Worm (Caenorhabditis elegans) whole organism, L2 larva: ENCODE data around the gene afmd-1.

Experiments used
- C34F6.9 ChIP-seq: fragments of 150-350 bp; optimal IDR thresholded peaks from 2 replicates; lab custom pipeline; 2014; ENCODE audit warnings: missing biosample characterization, missing genetic modification characterization
- Y55F3AM.14 ChIP-seq: fragments of 200-800 bp; sonication (Bioruptor generic); optimal IDR thresholded peaks from 2 replicates; lab custom pipeline; 2018; ENCODE audit warnings: mild to moderate bottlenecking, missing genetic modification characterization, missing compliant biosample characterization
- alr-1 ChIP-seq: fragments of 150-350 bp; optimal IDR thresholded peaks from 2 replicates; lab custom pipeline; 2014; ENCODE audit warnings: missing biosample characterization, missing genetic modification characterization
- aly-2 ChIP-seq: fragments of 150-350 bp; optimal IDR thresholded peaks from 2 replicates; lab custom pipeline; 2014; ENCODE audit warnings: missing biosample characterization, missing genetic modification characterization
- blmp-1 ChIP-seq: sonication (generic microtip); optimal IDR thresholded peaks from 2 replicates; lab custom pipeline; 2017; ENCODE audit warnings: missing genetic modification characterization, mild to moderate bottlenecking, missing compliant biosample characterization, antibody characterized with exemption, moderate library complexity; ENCODE audit not compliant: insufficient read depth
- ceh-16 ChIP-seq: fragments of 150-350 bp; optimal IDR thresholded peaks from 2 replicates; lab custom pipeline; 2014; ENCODE audit warnings: missing biosample characterization, missing genetic modification characterization
- ceh-82 ChIP-seq: fragments of 150-350 bp; optimal IDR thresholded peaks from 2 replicates; lab custom pipeline; 2014; ENCODE audit warnings: missing biosample characterization, missing genetic modification characterization
- crh-2 ChIP-seq: sonication (generic microtip); optimal IDR thresholded peaks from 2 replicates; lab custom pipeline; 2017; ENCODE audit warnings: missing biosample characterization, missing genetic modification characterization
- dmd-4 ChIP-seq: sonication (generic microtip); optimal IDR thresholded peaks from 2 replicates; lab custom pipeline; 2017; ENCODE audit warnings: missing biosample characterization, missing genetic modification characterization
- egl-27 ChIP-seq: sonication (generic microtip); optimal IDR thresholded peaks from 3 replicates; lab custom pipeline; 2017; ENCODE audit warnings: missing biosample characterization, missing genetic modification reagents, missing genetic modification characterization
- elt-1 ChIP-seq: fragments of 150-350 bp; optimal IDR thresholded peaks from 2 replicates; lab custom pipeline; 2014; ENCODE audit warnings: missing biosample characterization, missing genetic modification characterization
- elt-3 ChIP-seq: sonication (generic microtip); optimal IDR thresholded peaks from 2 replicates; lab custom pipeline; 2017; ENCODE audit warnings: missing biosample characterization, missing genetic modification characterization
- fos-1 ChIP-seq: fragments of 150-350 bp; optimal IDR thresholded peaks from 2 replicates; lab custom pipeline; 2014; ENCODE audit warnings: missing biosample characterization, missing genetic modification characterization
- gmeb-1 ChIP-seq: fragments of 150-350 bp; optimal IDR thresholded peaks from 2 replicates; lab custom pipeline; 2014; ENCODE audit warnings: missing biosample characterization, missing genetic modification characterization
- lin-13 ChIP-seq: fragments of 150-350 bp; optimal IDR thresholded peaks from 2 replicates; lab custom pipeline; 2014; ENCODE audit warnings: missing biosample characterization, missing genetic modification reagents, missing genetic modification characterization
- lsy-2 ChIP-seq, 2 experiments: fragments of 150-350 bp in 1 of 2; sonication (generic microtip) in 1 of 2; optimal IDR thresholded peaks; 2 replicates each; lab custom pipeline; 2014 to 2017; ENCODE audit warnings: missing biosample characterization in 2 of 2, missing genetic modification characterization in 2 of 2
- mbf-1 ChIP-seq: sonication (generic microtip); optimal IDR thresholded peaks from 2 replicates; lab custom pipeline; 2017; ENCODE audit warnings: missing biosample characterization, missing genetic modification characterization
- mdl-1 ChIP-seq, 2 experiments: fragments of 150-350 bp in 1 of 2; sonication (generic microtip) in 1 of 2; optimal IDR thresholded peaks; 2 replicates each; lab custom pipeline; 2017; ENCODE audit warnings: missing biosample characterization in 2 of 2, missing genetic modification characterization in 2 of 2
- nhr-12 ChIP-seq: fragments of 150-350 bp; optimal IDR thresholded peaks from 2 replicates; lab custom pipeline; 2014; ENCODE audit warnings: missing biosample characterization, missing genetic modification characterization
- nhr-129 ChIP-seq: fragments of 150-350 bp; optimal IDR thresholded peaks from 2 replicates; lab custom pipeline; 2014; ENCODE audit warnings: missing biosample characterization, missing genetic modification characterization
- nhr-21 ChIP-seq: fragments of 150-350 bp; optimal IDR thresholded peaks from 2 replicates; lab custom pipeline; 2014; ENCODE audit warnings: missing biosample characterization, missing genetic modification characterization
- nhr-23 ChIP-seq: fragments of 150-350 bp; optimal IDR thresholded peaks from 2 replicates; lab custom pipeline; 2014; ENCODE audit warnings: missing biosample characterization, missing genetic modification reagents, missing genetic modification characterization
- nhr-237 ChIP-seq: fragments of 150-350 bp; optimal IDR thresholded peaks from 2 replicates; lab custom pipeline; 2014; ENCODE audit warnings: missing biosample characterization, missing genetic modification characterization
- nhr-6 ChIP-seq: fragments of 150-350 bp; optimal IDR thresholded peaks from 2 replicates; lab custom pipeline; 2014; ENCODE audit warnings: missing biosample characterization, missing genetic modification characterization
- nhr-77 ChIP-seq: fragments of 150-350 bp; optimal IDR thresholded peaks from 2 replicates; lab custom pipeline; 2014; ENCODE audit warnings: missing biosample characterization, missing genetic modification characterization
- sem-4 ChIP-seq: fragments of 150-350 bp; optimal IDR thresholded peaks from 2 replicates; lab custom pipeline; 2014; ENCODE audit warnings: missing biosample characterization, missing genetic modification reagents, missing genetic modification characterization
- skn-1 ChIP-seq: sonication (generic microtip); optimal IDR thresholded peaks from 2 replicates; lab custom pipeline; 2017; ENCODE audit warnings: missing biosample characterization, missing genetic modification characterization
- sma-3 ChIP-seq: sonication (generic microtip); optimal IDR thresholded peaks from 2 replicates; lab custom pipeline; 2016; ENCODE audit warnings: missing genetic modification reagents, missing genetic modification characterization, missing compliant biosample characterization
- snpc-4 ChIP-seq: fragments of 150-350 bp; optimal IDR thresholded peaks from 2 replicates; lab custom pipeline; 2014; ENCODE audit warnings: missing biosample characterization, missing genetic modification characterization
- unc-55 ChIP-seq: fragments of 150-350 bp; sonication (generic microtip); optimal IDR thresholded peaks from 3 replicates; lab custom pipeline; 2014; ENCODE audit warnings: missing biosample characterization, missing genetic modification reagents, missing genetic modification characterization
- unc-62 ChIP-seq: fragments of 150-350 bp; optimal IDR thresholded peaks from 2 replicates; lab custom pipeline; 2014; ENCODE audit warnings: missing biosample characterization, missing genetic modification reagents, missing genetic modification characterization
- zag-1 ChIP-seq: fragments of 150-350 bp; optimal IDR thresholded peaks from 2 replicates; lab custom pipeline; 2014; ENCODE audit warnings: missing biosample characterization, missing genetic modification characterization
- ztf-1 ChIP-seq: fragments of 200-800 bp; sonication (Bioruptor generic); conservative IDR thresholded peaks from 2 replicates; pipeline ENCODE4 v1.3.6; 2022; ENCODE audit warnings: missing genetic modification characterization, missing compliant biosample characterization

The afmd-1 gene

ce11 chrIV:7285839-7286238, 41.8 kb downstream of the afmd-1 start, which contains the start of gene C06E4.8:
TSS of gene C06E4.8 (minus strand) at chrIV:7285875.
- peak; percentile 66 for TF ChIP-seq fos-1 (tag; lab: Kevin White, UChicago)
- TF ChIP-seq elt-3 = no peak
- no peak for TF ChIP-seq nhr-21 (tag; lab: Kevin White, UChicago)
- no peak for TF ChIP-seq nhr-129 (tag; lab: Kevin White, UChicago)
- TF ChIP-seq ceh-16 (tag; lab: Kevin White, UChicago) = no peak
- no peak for TF ChIP-seq aly-2 (tag; lab: Kevin White, UChicago)

ce11 chrIV:7287474-7287873, 43.4 kb downstream of the afmd-1 start, which contains the start of gene F42C5.3:
TSS of gene F42C5.3 (minus strand) at chrIV:7287574.
- TF ChIP-seq nhr-237 (tag; lab: Kevin White, UChicago) (no peak), lsy-2 (tag; optimal IDR thresholded peaks at IDR 0.05; lab: Kevin White, UChicago) (no peak), mdl-1 (tag; optimal IDR thresholded peaks at IDR 0.05; lab: Kevin White, UChicago) (no peak), sma-3 (no peak), ceh-16 (tag; lab: Kevin White, UChicago) (no peak), lin-13 (GFP tag; lab: Kevin White, UChicago) (no peak), egl-27 (tag; lab: Kevin White, UChicago) (no peak), blmp-1 (tag; lab: Kevin White, UChicago) (no peak), fos-1 (tag; lab: Kevin White, UChicago) (no peak), snpc-4 (tag; lab: Kevin White, UChicago) (no peak), Y55F3AM.14 (GFP tag; lab: Kevin White, UChicago) (no peak), crh-2 (tag; lab: Kevin White, UChicago) (no peak), nhr-12 (tag; lab: Kevin White, UChicago) (no peak), dmd-4 (tag; lab: Kevin White, UChicago) (no peak), gmeb-1 (tag; lab: Kevin White, UChicago) (no peak), skn-1 (tag; lab: Kevin White, UChicago) (no peak)

ce11 chrIV:7291066-7291465, 47.0 kb downstream of the afmd-1 start:
- TF ChIP-seq nhr-6 (tag; lab: Kevin White, UChicago) (no peak), gmeb-1 (tag; lab: Kevin White, UChicago) (peak; percentile 8), ceh-82 (tag; lab: Kevin White, UChicago) (no peak), crh-2 (tag; lab: Kevin White, UChicago) (peak; percentile 10), C34F6.9 (tag; lab: Kevin White, UChicago) (peak; percentile 0), nhr-23 (tag; lab: Kevin White, UChicago) (no peak), elt-1 (no peak), snpc-4 (tag; lab: Kevin White, UChicago) (no peak), nhr-237 (tag; lab: Kevin White, UChicago) (no peak), nhr-12 (tag; lab: Kevin White, UChicago) (no peak), mbf-1 (tag; lab: Kevin White, UChicago) (no peak), fos-1 (tag; lab: Kevin White, UChicago) (peak; percentile 19), sem-4 (tag; lab: Kevin White, UChicago) (no peak), unc-55 (GFP tag; lab: Kevin White, UChicago) (peak; percentile 19), nhr-21 (tag; lab: Kevin White, UChicago) (no peak), ceh-16 (tag; lab: Kevin White, UChicago) (no peak), egl-27 (tag; lab: Kevin White, UChicago) (no peak), dmd-4 (tag; lab: Kevin White, UChicago) (no peak), blmp-1 (tag; lab: Kevin White, UChicago) (no peak), alr-1 (no peak), nhr-77 (tag; lab: Kevin White, UChicago) (no peak), nhr-129 (tag; lab: Kevin White, UChicago) (peak; percentile 14), elt-3 (no peak)

DNA sequence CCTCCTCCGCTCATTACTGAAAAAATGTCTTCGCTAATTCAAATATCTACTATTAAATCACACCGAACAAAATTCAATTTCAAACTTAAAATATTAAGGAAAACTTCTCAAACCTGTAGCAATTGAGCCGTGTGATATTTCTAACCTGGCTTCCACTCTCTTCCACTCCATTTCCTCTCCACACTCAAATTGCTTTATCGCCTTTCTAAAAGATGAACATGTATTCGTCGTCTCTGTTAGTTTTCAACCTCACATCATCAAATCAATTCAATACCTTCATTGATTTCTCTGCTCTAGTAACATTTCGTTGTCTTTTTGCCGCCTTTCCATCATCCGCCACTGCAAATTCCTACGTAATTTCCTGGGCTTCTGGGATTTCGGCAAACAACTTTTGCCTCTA, 47.9 kb downstream of the afmd-1 start, which contains the start of gene F42C5.4:
F42C5.4 (minus strand) TSS at position 171 of the 400 bp plus-strand sequence.
- TF ChIP-seq unc-62 (GFP tag; lab: Kevin White, UChicago) = no peak
- TF ChIP-seq nhr-129 (tag; lab: Kevin White, UChicago) = no peak

DNA sequence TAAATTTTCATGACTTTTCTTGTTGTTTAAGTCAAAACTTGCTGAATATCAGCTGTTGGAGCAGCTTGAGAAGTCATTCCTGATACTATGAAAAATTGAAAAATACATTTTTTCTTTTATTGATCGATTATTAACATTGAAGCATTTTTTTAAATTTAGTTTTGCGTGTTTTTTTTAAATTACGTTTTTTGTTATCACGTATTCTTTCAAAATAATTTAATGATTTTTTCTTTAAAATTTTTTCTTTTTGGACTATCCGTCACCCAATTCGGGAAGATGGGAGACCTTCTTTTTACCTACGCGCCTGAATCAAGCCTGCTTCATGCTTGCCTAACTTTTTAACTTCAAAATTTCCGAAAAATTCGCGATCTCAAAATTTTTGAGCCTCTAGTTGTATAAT, 50.1 kb downstream of the afmd-1 start, which contains the start of gene F42C5.5:
F42C5.5 (minus strand) TSS at position 101 of the 400 bp plus-strand sequence.
- TF ChIP-seq ztf-1 (GFP tag; lab: Robert Waterston, UW) (no peak), nhr-23 (tag; lab: Kevin White, UChicago) (no peak), unc-55 (GFP tag; lab: Kevin White, UChicago) (no peak), zag-1 (tag; lab: Kevin White, UChicago) (no peak), crh-2 (tag; lab: Kevin White, UChicago) (no peak)
